Worm (Caenorhabditis elegans): ENCODE results near the gene Y69E1A.5.
A peak's percentile ranks its signal among the peaks of the same experiment; 100 is the strongest.

The Y69E1A.5 gene

ce11 chrIV:10933062-10933552, 24.3 kb downstream of the Y69E1A.5 start, which contains the start of the genes dnc-1 and lsm-7:
dnc-1 (minus strand) TSS chrIV:10933203.
lsm-7 (plus strand) TSS chrIV:10933502.
- TF ChIP-seq grh-1 (GFP tag; IDR thresholded peaks at IDR 0.05) (no peak), hlh-17 (GFP tag; optimal IDR thresholded peaks at IDR 0.05; ENCODE audit: borderline replicate concordance) (no peak), mab-9 (GFP tag; IDR thresholded peaks at IDR 0.05) (peak; percentile 27; the same call in 1 of the 2 replicates), alr-1 (tag; optimal IDR thresholded peaks at IDR 0.05; ENCODE audit: borderline replicate concordance) (no peak), mef-2 (tag; optimal IDR thresholded peaks at IDR 0.05) (no peak), nhr-237 (tag; optimal IDR thresholded peaks at IDR 0.05) (no peak), pax-3 (tag; optimal IDR thresholded peaks at IDR 0.05) (peak; percentile 13), C16A3.4 (tag; optimal IDR thresholded peaks at IDR 0.05) (peak; percentile 90), snpc-4 (tag; optimal IDR thresholded peaks at IDR 0.05) (peak; percentile 64), unc-30 (tag; optimal IDR thresholded peaks at IDR 0.05) (no peak), isw-1 (GFP tag; IDR thresholded peaks at IDR 0.05) (peak; percentile 62), ets-5 (GFP tag; IDR thresholded peaks at IDR 0.05) (no peak), unc-62 (GFP tag; optimal IDR thresholded peaks at IDR 0.05) (no peak), Y116A8C.19 (tag; optimal IDR thresholded peaks at IDR 0.05; ENCODE audit: borderline replicate concordance) (no peak), sox-4 (tag; optimal IDR thresholded peaks at IDR 0.05) (no peak), xbp-1 (tag; optimal IDR thresholded peaks at IDR 0.05) (peak; percentile 57), nhr-76 (tag; optimal IDR thresholded peaks at IDR 0.05) (no peak), pag-3 (tag; optimal IDR thresholded peaks at IDR 0.05; ENCODE audit: borderline replicate concordance, insufficient read depth) (no peak), lin-13 (GFP tag; optimal IDR thresholded peaks at IDR 0.05) (peak; percentile 68), hlh-4 (tag; optimal IDR thresholded peaks at IDR 0.05) (no peak), sptf-1 (tag; optimal IDR thresholded peaks at IDR 0.05) (no peak), mep-1 (tag; optimal IDR thresholded peaks at IDR 0.05) (peak; percentile 86), skn-1 (tag; optimal IDR thresholded peaks at IDR 0.05) (peak; percentile 73), irx-1 (tag; optimal IDR thresholded peaks at IDR 0.05) (no peak), lin-15B (tag; optimal IDR thresholded peaks at IDR 0.05) (peak; percentile 49), dsc-1 (tag; optimal IDR thresholded peaks at IDR 0.05) (peak; percentile 48), egl-13 (tag; optimal IDR thresholded peaks at IDR 0.05) (peak; percentile 50), pqm-1 (tag; optimal IDR thresholded peaks at IDR 0.05) (no peak), hpl-2 (GFP tag; optimal IDR thresholded peaks at IDR 0.05) (peak; percentile 41), ama-1 (optimal IDR thresholded peaks at IDR 0.05) (no peak), swsn-7 (tag; optimal IDR thresholded peaks at IDR 0.05) (peak; percentile 72), nhr-19 (GFP tag; conservative IDR thresholded peaks at IDR 0.05) (peak; percentile 50), vab-15 (tag; optimal IDR thresholded peaks at IDR 0.05) (no peak), nhr-77 (tag; optimal IDR thresholded peaks at IDR 0.05) (peak; percentile 60), dpl-1 (GFP tag; optimal IDR thresholded peaks at IDR 0.05) (peak; percentile 69 to 79 (median 69)), ceh-90 (tag; optimal IDR thresholded peaks at IDR 0.05) (no peak), zip-4 (GFP tag; optimal IDR thresholded peaks at IDR 0.05) (peak; percentile 90), unc-98 (GFP tag; IDR thresholded peaks at IDR 0.05) (no peak), fkh-4 (tag; optimal IDR thresholded peaks at IDR 0.05; ENCODE audit: borderline replicate concordance) (no peak), ceh-63 (GFP tag; optimal IDR thresholded peaks at IDR 0.05) (no peak), lin-35 (GFP tag; optimal IDR thresholded peaks at IDR 0.05) (peak; percentile 76 to 82), nhr-47 (tag; optimal IDR thresholded peaks at IDR 0.05) (peak; percentile 72), tbx-2 (tag; optimal IDR thresholded peaks at IDR 0.05) (peak; percentile 62), nhr-90 (tag; optimal IDR thresholded peaks at IDR 0.05; ENCODE audit: poor library complexity) (peak; percentile 20), jun-1 (tag; optimal IDR thresholded peaks at IDR 0.05) (peak; percentile 67), nhr-85 (tag) (peak; percentile 82), ztf-4 (tag; optimal IDR thresholded peaks at IDR 0.05) (no peak), ceh-8 (GFP tag; optimal IDR thresholded peaks at IDR 0.05) (no peak), efl-1 (optimal IDR thresholded peaks at IDR 0.05) (peak; percentile 64 to 77), efl-1 (GFP tag; optimal IDR thresholded peaks at IDR 0.05 in 1 of 2) (peak; percentile 77 to 96), rnt-1 (tag; optimal IDR thresholded peaks at IDR 0.05) (peak; percentile 80), lir-3 (tag; optimal IDR thresholded peaks at IDR 0.05; ENCODE audit: poor library complexity) (no peak), elt-2 (tag; optimal IDR thresholded peaks at IDR 0.05) (peak; percentile 6)
